Worm (Caenorhabditis elegans) whole organism, L1 larva: ENCODE data around the gene cyn-4.

Experiments
- C16A3.4 ChIP-seq: fragments of 150-350 bp; optimal IDR thresholded peaks from 2 replicates; lab custom pipeline; 2014; ENCODE audit warnings: missing biosample characterization, missing genetic modification characterization
- Y116A8C.19 ChIP-seq: sonication (generic microtip); optimal IDR thresholded peaks from 2 replicates; lab custom pipeline; 2016; ENCODE audit warnings: missing compliant biosample characterization, missing genetic modification characterization, borderline replicate concordance
- aly-2 ChIP-seq: fragments of 150-350 bp; optimal IDR thresholded peaks from 2 replicates; lab custom pipeline; 2014; ENCODE audit warnings: missing biosample characterization, missing genetic modification characterization
- blmp-1 ChIP-seq: fragments of 150-350 bp; optimal IDR thresholded peaks from 2 replicates; lab custom pipeline; 2014; ENCODE audit warnings: missing biosample characterization, missing genetic modification characterization
- ceh-63 ChIP-seq: fragments of 200-800 bp; sonication (Bioruptor generic); optimal IDR thresholded peaks from 2 replicates; lab custom pipeline; 2018; ENCODE audit warnings: mild to moderate bottlenecking, missing genetic modification characterization, missing compliant biosample characterization
- ceh-88 ChIP-seq: fragments of 200-800 bp; sonication (Bioruptor generic); IDR thresholded peaks from 2 replicates; pipeline ENCODE4 v1.3.6; 2022; ENCODE audit warnings: missing genetic modification characterization, missing compliant biosample characterization
- dpl-1 ChIP-seq, 3 experiments: fragments of 150-350 bp in 2 of 3; sonication (generic microtip) in 1 of 3; optimal IDR thresholded peaks; 2 replicates each; lab custom pipeline; 2014 to 2017; ENCODE audit warnings: missing biosample characterization in 3 of 3, missing genetic modification characterization in 3 of 3, missing genetic modification reagents in 3 of 3
- efl-1 ChIP-seq, 4 experiments: fragments of 150-350 bp; optimal IDR thresholded peaks in 3 of 4; peaks in 1 of 4; 1 replicate in 1 of 4; 2 replicates in 3 of 4; lab custom pipeline; 2014; ENCODE audit warnings: missing biosample characterization in 2 of 4, missing genetic modification characterization in 2 of 4, missing genetic modification reagents in 2 of 4
- efl-3 ChIP-seq: fragments of 200-800 bp; sonication (Bioruptor generic); optimal IDR thresholded peaks from 2 replicates; lab custom pipeline; 2018; ENCODE audit warnings: mild to moderate bottlenecking, missing genetic modification characterization, missing compliant biosample characterization
- egl-13 ChIP-seq: sonication (generic microtip); optimal IDR thresholded peaks from 2 replicates; lab custom pipeline; 2016; ENCODE audit warnings: missing genotype, missing genetic modification reagents, missing genetic modification characterization, missing compliant biosample characterization
- elt-2 ChIP-seq: sonication (generic microtip); optimal IDR thresholded peaks from 2 replicates; lab custom pipeline; 2016; ENCODE audit warnings: missing genetic modification characterization, mild to moderate bottlenecking, inconsistent platforms, missing compliant biosample characterization, missing genetic modification reagents
- ets-5 ChIP-seq: fragments of 200-800 bp; sonication (Bioruptor generic); IDR thresholded peaks from 2 replicates; pipeline ENCODE4 v1.3.6; 2022; ENCODE audit warnings: missing genetic modification characterization, missing compliant biosample characterization
- fkh-8 ChIP-seq: sonication (generic microtip); optimal IDR thresholded peaks from 2 replicates; lab custom pipeline; 2016; ENCODE audit warnings: mild to moderate bottlenecking, missing genetic modification characterization, missing compliant biosample characterization
- fos-1 ChIP-seq: fragments of 150-350 bp; optimal IDR thresholded peaks from 2 replicates; lab custom pipeline; 2014; ENCODE audit warnings: missing biosample characterization, missing genetic modification characterization
- hlh-4 ChIP-seq: sonication (generic microtip); optimal IDR thresholded peaks from 2 replicates; lab custom pipeline; 2016; ENCODE audit warnings: mild to moderate bottlenecking, missing genetic modification characterization, missing compliant biosample characterization
- hpl-2 ChIP-seq: fragments of 150-350 bp; optimal IDR thresholded peaks from 2 replicates; lab custom pipeline; 2014; ENCODE audit warnings: missing biosample characterization, missing genetic modification reagents, missing genetic modification characterization
- irx-1 ChIP-seq: sonication (generic microtip); optimal IDR thresholded peaks from 2 replicates; lab custom pipeline; 2016; ENCODE audit warnings: missing genetic modification characterization, missing compliant biosample characterization
- isw-1 ChIP-seq: fragments of 200-800 bp; sonication (Bioruptor generic); IDR thresholded peaks from 2 replicates; pipeline ENCODE4 v1.3.6; 2022; ENCODE audit warnings: missing genetic modification characterization, missing compliant biosample characterization
- lin-13 ChIP-seq: fragments of 150-350 bp; optimal IDR thresholded peaks from 2 replicates; lab custom pipeline; 2014; ENCODE audit warnings: missing biosample characterization, missing genetic modification reagents, missing genetic modification characterization
- lin-35 ChIP-seq, 2 experiments: fragments of 150-350 bp; optimal IDR thresholded peaks; 2 replicates each; lab custom pipeline; 2014; ENCODE audit warnings: missing biosample characterization in 2 of 2, missing genetic modification characterization in 2 of 2, missing genetic modification reagents in 2 of 2
- lin-39 ChIP-seq: fragments of 150-350 bp; optimal IDR thresholded peaks from 2 replicates; lab custom pipeline; 2014; ENCODE audit warnings: missing biosample characterization, missing genetic modification reagents, missing genetic modification characterization
- mdl-1 ChIP-seq, 2 experiments: fragments of 150-350 bp; optimal IDR thresholded peaks; 2 replicates each; lab custom pipeline; 2014 to 2017; ENCODE audit warnings: missing biosample characterization in 2 of 2, missing genetic modification characterization in 2 of 2, inconsistent platforms in 1 of 2
- mef-2 ChIP-seq: fragments of 150-350 bp; optimal IDR thresholded peaks from 2 replicates; lab custom pipeline; 2014; ENCODE audit warnings: missing biosample characterization, missing genetic modification characterization
- mep-1 ChIP-seq: fragments of 150-350 bp; optimal IDR thresholded peaks from 2 replicates; lab custom pipeline; 2014; ENCODE audit warnings: missing biosample characterization, missing genetic modification characterization
- nhr-11 ChIP-seq: fragments of 150-350 bp; optimal IDR thresholded peaks from 2 replicates; lab custom pipeline; 2014; ENCODE audit warnings: missing biosample characterization, missing genetic modification characterization
- nhr-237 ChIP-seq: fragments of 150-350 bp; optimal IDR thresholded peaks from 2 replicates; lab custom pipeline; 2014; ENCODE audit warnings: missing biosample characterization, missing genetic modification characterization
- nhr-28 ChIP-seq: fragments of 150-350 bp; optimal IDR thresholded peaks from 2 replicates; lab custom pipeline; 2014; ENCODE audit warnings: missing biosample characterization, missing genetic modification characterization
- nhr-76 ChIP-seq: sonication (generic microtip); optimal IDR thresholded peaks from 2 replicates; lab custom pipeline; 2017; ENCODE audit warnings: missing biosample characterization, missing genetic modification characterization
- nhr-77 ChIP-seq: fragments of 150-350 bp; optimal IDR thresholded peaks from 2 replicates; lab custom pipeline; 2014; ENCODE audit warnings: missing biosample characterization, missing genetic modification characterization
- nhr-84 ChIP-seq: sonication (generic microtip); optimal IDR thresholded peaks from 2 replicates; lab custom pipeline; 2017; ENCODE audit warnings: missing biosample characterization, missing genetic modification characterization
- nhr-85 ChIP-seq: sonication (generic microtip); peaks from one replicate; lab custom pipeline; 2016; ENCODE audit warnings: missing genetic modification characterization, inconsistent platforms, missing compliant biosample characterization
- pag-3 ChIP-seq: sonication (generic microtip); optimal IDR thresholded peaks from 2 replicates; lab custom pipeline; 2017; ENCODE audit warnings: missing genetic modification characterization, mild to moderate bottlenecking, missing compliant biosample characterization, antibody characterized with exemption, borderline replicate concordance; ENCODE audit not compliant: insufficient read depth
- pax-3 ChIP-seq: fragments of 200-800 bp; sonication (Bioruptor generic); optimal IDR thresholded peaks from 2 replicates; lab custom pipeline; 2018; ENCODE audit warnings: mild to moderate bottlenecking, missing genetic modification characterization, moderate library complexity, missing compliant biosample characterization
- skn-1 ChIP-seq: fragments of 150-350 bp; optimal IDR thresholded peaks from 2 replicates; lab custom pipeline; 2014; ENCODE audit warnings: missing biosample characterization, missing genetic modification characterization
- sup-37 ChIP-seq: fragments of 200-800 bp; sonication (Bioruptor generic); optimal IDR thresholded peaks from 2 replicates; lab custom pipeline; 2018; ENCODE audit warnings: mild to moderate bottlenecking, missing genetic modification characterization, missing compliant biosample characterization
- tlp-1 ChIP-seq: fragments of 150-350 bp; optimal IDR thresholded peaks from 2 replicates; lab custom pipeline; 2014; ENCODE audit warnings: missing biosample characterization, missing genetic modification characterization
- unc-130 ChIP-seq: fragments of 150-350 bp; optimal IDR thresholded peaks from 2 replicates; lab custom pipeline; 2017; ENCODE audit warnings: missing biosample characterization, missing genetic modification characterization, inconsistent platforms
- unc-30 ChIP-seq: sonication (generic microtip); optimal IDR thresholded peaks from 2 replicates; lab custom pipeline; 2017; ENCODE audit warnings: missing biosample characterization, missing genetic modification characterization
- unc-98 ChIP-seq: fragments of 200-800 bp; sonication (Bioruptor generic); IDR thresholded peaks from 2 replicates; pipeline ENCODE4 v1.3.6; 2022; ENCODE audit warnings: missing genetic modification characterization, missing compliant biosample characterization
- vab-15 ChIP-seq: sonication (generic microtip); optimal IDR thresholded peaks from 2 replicates; lab custom pipeline; 2017; ENCODE audit warnings: missing genotype, mild to moderate bottlenecking, missing genetic modification characterization, missing compliant biosample characterization
- xbp-1 ChIP-seq: sonication (generic microtip); optimal IDR thresholded peaks from 2 replicates; lab custom pipeline; 2016; ENCODE audit warnings: missing genetic modification characterization, missing compliant biosample characterization

Gene cyn-4

ce11 chrII:10840067-10840466 lies 32.3 kb downstream of the cyn-4 start (continued):
- no peak for TF ChIP-seq lin-39
- TF ChIP-seq blmp-1 (tag; lab: Kevin White, UChicago): no peak
- no peak for TF ChIP-seq nhr-28 (tag; lab: Kevin White, UChicago)
- TF ChIP-seq C16A3.4 (tag; lab: Kevin White, UChicago): peak; percentile 88
- no peak for TF ChIP-seq nhr-84 (tag; lab: Kevin White, UChicago)
- TF ChIP-seq pax-3 (tag; lab: Kevin White, UChicago): peak; percentile 35
- TF ChIP-seq egl-13 (tag; lab: Kevin White, UChicago): peak; percentile 63
- no peak for TF ChIP-seq nhr-11 (tag; lab: Kevin White, UChicago)
- no peak for TF ChIP-seq ets-5 (GFP tag; lab: Robert Waterston, UW)
- TF ChIP-seq hlh-4 (tag; lab: Kevin White, UChicago): no peak

- TF ChIP-seq unc-30 (tag; lab: Kevin White, UChicago) (no peak), mef-2 (tag; lab: Kevin White, UChicago) (no peak), isw-1 (GFP tag; lab: Robert Waterston, UW) (no peak), mdl-1 (tag; optimal IDR thresholded peaks at IDR 0.05; lab: Kevin White, UChicago) (no peak), lin-13 (GFP tag; lab: Kevin White, UChicago) (no peak), hpl-2 (no peak), unc-98 (GFP tag; lab: Robert Waterston, UW) (no peak), fos-1 (no peak), nhr-28 (tag; lab: Kevin White, UChicago) (no peak), dpl-1 (GFP tag; optimal IDR thresholded peaks at IDR 0.05; lab: Kevin White, UChicago) (no peak), mep-1 (tag; lab: Kevin White, UChicago) (no peak), sup-37 (GFP tag; lab: Kevin White, UChicago) (no peak), efl-3 (GFP tag; lab: Kevin White, UChicago) (no peak), tlp-1 (no peak), hlh-4 (tag; lab: Kevin White, UChicago) (no peak), nhr-85 (tag; lab: Kevin White, UChicago) (no peak), nhr-76 (no peak)
- TF ChIP-seq, all 84 proteins: peak for 0
These were observed 33.9 kb downstream of the cyn-4 start for ce11 chrII:10838550-10838949.

- no peak for TF ChIP-seq isw-1 (GFP tag; lab: Robert Waterston, UW)
- no peak for TF ChIP-seq fkh-8 (tag; lab: Kevin White, UChicago)
- no peak for TF ChIP-seq Y116A8C.19 (tag; lab: Kevin White, UChicago)
- TF ChIP-seq nhr-77 (tag; lab: Kevin White, UChicago): no peak
- TF ChIP-seq pag-3 (tag; lab: Kevin White, UChicago): no peak
- TF ChIP-seq nhr-237 (tag; lab: Kevin White, UChicago): no peak
- no peak for TF ChIP-seq efl-1 (optimal IDR thresholded peaks at IDR 0.05; lab: Kevin White, UChicago)
- no peak for TF ChIP-seq efl-1 (GFP tag; optimal IDR thresholded peaks at IDR 0.05 in 1 of 2; lab: Kevin White, UChicago)
- no peak for TF ChIP-seq xbp-1
- TF ChIP-seq blmp-1 (tag; lab: Kevin White, UChicago): no peak
- no peak for TF ChIP-seq efl-3 (GFP tag; lab: Kevin White, UChicago)
- TF ChIP-seq ceh-63: no peak
- no peak for TF ChIP-seq hpl-2
These were observed 37.7 kb downstream of the cyn-4 start for ce11 chrII:10834717-10835116.

- TF ChIP-seq lin-35 (GFP tag; optimal IDR thresholded peaks at IDR 0.05; lab: Kevin White, UChicago) (no peak), irx-1 (tag; lab: Kevin White, UChicago) (no peak), vab-15 (tag; lab: Kevin White, UChicago) (no peak), lin-39 (no peak), lin-13 (GFP tag; lab: Kevin White, UChicago) (no peak), xbp-1 (no peak), skn-1 (tag; lab: Kevin White, UChicago) (no peak), aly-2 (tag; lab: Kevin White, UChicago) (no peak), elt-2 (tag; lab: Kevin White, UChicago) (no peak), unc-130 (tag; lab: Kevin White, UChicago) (no peak), ceh-88 (GFP tag; lab: Robert Waterston, UW) (no peak)
These were observed 42.8 kb downstream of the cyn-4 start for ce11 chrII:10829572-10829971.
